Worm (Caenorhabditis elegans): ENCODE results near the gene F55G7.1.

The F55G7.1 gene

ce11 chrX:11962050-11962788 is 38.0 kb downstream of the F55G7.1 start:
- TF ChIP-seq snpc-4 (tag; optimal IDR thresholded peaks at IDR 0.05): no peak
- TF ChIP-seq nhr-67 (tag; optimal IDR thresholded peaks at IDR 0.05): no peak
- peak; percentile 54 for TF ChIP-seq pqm-1 (tag; optimal IDR thresholded peaks at IDR 0.05)
- no peak for TF ChIP-seq ceh-16 (tag; optimal IDR thresholded peaks at IDR 0.05)
- TF ChIP-seq mml-1 (tag; optimal IDR thresholded peaks at IDR 0.05): no peak
- TF ChIP-seq nhr-25 (tag; optimal IDR thresholded peaks at IDR 0.05): no peak
- no peak for TF ChIP-seq eor-1 (tag; optimal IDR thresholded peaks at IDR 0.05)
- TF ChIP-seq jun-1 (tag; optimal IDR thresholded peaks at IDR 0.05): peak; percentile 33
- no peak for TF ChIP-seq sea-2 (GFP tag; optimal IDR thresholded peaks at IDR 0.05)
- TF ChIP-seq R02D3.7 (tag; optimal IDR thresholded peaks at IDR 0.05): no peak
- TF ChIP-seq mdl-1 (tag; optimal IDR thresholded peaks at IDR 0.05): no peak
- no peak for TF ChIP-seq tbx-2 (tag; optimal IDR thresholded peaks at IDR 0.05)
- TF ChIP-seq elt-3 (tag; optimal IDR thresholded peaks at IDR 0.05): peak in 2 of 3 experiments; percentile 22 to 68
- TF ChIP-seq elt-2 (tag; optimal IDR thresholded peaks at IDR 0.05): peak; percentile 94
- no peak for TF ChIP-seq ceh-82 (tag; optimal IDR thresholded peaks at IDR 0.05)
- no peak for TF ChIP-seq egl-27 (tag; optimal IDR thresholded peaks at IDR 0.05)

- TF ChIP-seq fkh-10 (GFP tag; optimal IDR thresholded peaks at IDR 0.05) (no peak), egl-5 (tag; optimal IDR thresholded peaks at IDR 0.05) (no peak), nhr-12 (tag; optimal IDR thresholded peaks at IDR 0.05) (no peak), daf-12 (tag; optimal IDR thresholded peaks at IDR 0.05) (no peak), nfya-1 (tag; optimal IDR thresholded peaks at IDR 0.05; ENCODE audit: insufficient read depth) (no peak), mdl-1 (tag; optimal IDR thresholded peaks at IDR 0.05) (no peak), nhr-237 (tag; optimal IDR thresholded peaks at IDR 0.05) (no peak), nhr-43 (tag; optimal IDR thresholded peaks at IDR 0.05; ENCODE audit: poor library complexity, severe bottlenecking) (no peak), jun-1 (tag; optimal IDR thresholded peaks at IDR 0.05) (no peak), elt-1 (tag; optimal IDR thresholded peaks at IDR 0.05) (peak; percentile 74), egl-27 (tag; optimal IDR thresholded peaks at IDR 0.05) (no peak), nhr-25 (tag; optimal IDR thresholded peaks at IDR 0.05) (peak; percentile 47), aly-2 (tag; optimal IDR thresholded peaks at IDR 0.05) (no peak), nhr-23 (tag; optimal IDR thresholded peaks at IDR 0.05) (peak; percentile 27), lin-15B (tag; optimal IDR thresholded peaks at IDR 0.05) (no peak), ZK546.5 (tag; optimal IDR thresholded peaks at IDR 0.05) (no peak)
These were observed 39.4 kb downstream of the F55G7.1 start for ce11 chrX:11963659-11964058.

ce11 chrX:11964555-11964954 is 40.3 kb downstream of the F55G7.1 start:
- peak in 1 of 3 experiments; percentile 19 for TF ChIP-seq elt-3 (tag; optimal IDR thresholded peaks at IDR 0.05)
- peak; percentile 93 for TF ChIP-seq pqm-1 (tag; optimal IDR thresholded peaks at IDR 0.05)
- TF ChIP-seq fos-1 (tag; optimal IDR thresholded peaks at IDR 0.05): peak; percentile 40
- TF ChIP-seq nfya-1 (tag; optimal IDR thresholded peaks at IDR 0.05; ENCODE audit: insufficient read depth): peak; percentile 0
- TF ChIP-seq jun-1 (tag; optimal IDR thresholded peaks at IDR 0.05): no peak
- TF ChIP-seq elt-2 (tag; optimal IDR thresholded peaks at IDR 0.05): peak; percentile 83
- TF ChIP-seq nhr-43 (tag; optimal IDR thresholded peaks at IDR 0.05; ENCODE audit: poor library complexity, severe bottlenecking): peak; percentile 10
- TF ChIP-seq nhr-237 (tag; optimal IDR thresholded peaks at IDR 0.05): no peak

ce11 chrX:11965163-11965562 is 40.9 kb downstream of the F55G7.1 start:
- TF ChIP-seq ama-1 (optimal IDR thresholded peaks at IDR 0.05) (no peak), nhr-23 (tag; optimal IDR thresholded peaks at IDR 0.05) (peak; percentile 3)

ce11 chrX:11965663-11966304 is 41.6 kb downstream of the F55G7.1 start, which contains the start of gene sams-1:
TSS of gene sams-1 (plus strand) at chrX:11965962.
- no peak for TF ChIP-seq ceh-16 (tag; optimal IDR thresholded peaks at IDR 0.05)
- TF ChIP-seq nhr-11 (tag; optimal IDR thresholded peaks at IDR 0.05): no peak
- TF ChIP-seq mdl-1 (tag; optimal IDR thresholded peaks at IDR 0.05): no peak
- peak; percentile 17 for TF ChIP-seq nhr-23 (tag; optimal IDR thresholded peaks at IDR 0.05)
- peak; percentile 75 for TF ChIP-seq elt-2 (tag; optimal IDR thresholded peaks at IDR 0.05)
- TF ChIP-seq nhr-76 (tag; optimal IDR thresholded peaks at IDR 0.05): no peak
- TF ChIP-seq fkh-10 (GFP tag; optimal IDR thresholded peaks at IDR 0.05): no peak
- no peak for TF ChIP-seq nhr-77 (tag; optimal IDR thresholded peaks at IDR 0.05)
- no peak for TF ChIP-seq aly-2 (tag; optimal IDR thresholded peaks at IDR 0.05)
- TF ChIP-seq hmg-11 (tag; optimal IDR thresholded peaks at IDR 0.05): no peak
- TF ChIP-seq ztf-11 (tag; optimal IDR thresholded peaks at IDR 0.05): no peak
- TF ChIP-seq eor-1 (tag; optimal IDR thresholded peaks at IDR 0.05): no peak
- no peak for TF ChIP-seq R02D3.7 (tag; optimal IDR thresholded peaks at IDR 0.05)
- no peak for TF ChIP-seq nhr-28 (tag; optimal IDR thresholded peaks at IDR 0.05)
- TF ChIP-seq nhr-67 (tag; optimal IDR thresholded peaks at IDR 0.05): no peak
- no peak for TF ChIP-seq lin-15B (tag; optimal IDR thresholded peaks at IDR 0.05)
- TF ChIP-seq nhr-25 (tag; optimal IDR thresholded peaks at IDR 0.05): peak; percentile 11
- TF ChIP-seq egl-27 (tag; optimal IDR thresholded peaks at IDR 0.05): no peak
- peak; percentile 32 for TF ChIP-seq nhr-43 (tag; optimal IDR thresholded peaks at IDR 0.05; ENCODE audit: poor library complexity, severe bottlenecking)
- TF ChIP-seq unc-39 (tag; optimal IDR thresholded peaks at IDR 0.05): no peak
- TF ChIP-seq skn-1 (tag; optimal IDR thresholded peaks at IDR 0.05): no peak
- no peak for TF ChIP-seq ceh-82 (tag; optimal IDR thresholded peaks at IDR 0.05)
- no peak for TF ChIP-seq lin-39 (tag; optimal IDR thresholded peaks at IDR 0.05)
- TF ChIP-seq pqm-1 (tag; optimal IDR thresholded peaks at IDR 0.05): peak; percentile 39
- no peak for TF ChIP-seq pha-4 (tag; optimal IDR thresholded peaks at IDR 0.05)
- no peak for TF ChIP-seq ceh-28 (tag; optimal IDR thresholded peaks at IDR 0.05)
